Fruit fly (Drosophila melanogaster): Measurements from ENCODE around the gene CG42752.

Gene CG42752

DNA sequence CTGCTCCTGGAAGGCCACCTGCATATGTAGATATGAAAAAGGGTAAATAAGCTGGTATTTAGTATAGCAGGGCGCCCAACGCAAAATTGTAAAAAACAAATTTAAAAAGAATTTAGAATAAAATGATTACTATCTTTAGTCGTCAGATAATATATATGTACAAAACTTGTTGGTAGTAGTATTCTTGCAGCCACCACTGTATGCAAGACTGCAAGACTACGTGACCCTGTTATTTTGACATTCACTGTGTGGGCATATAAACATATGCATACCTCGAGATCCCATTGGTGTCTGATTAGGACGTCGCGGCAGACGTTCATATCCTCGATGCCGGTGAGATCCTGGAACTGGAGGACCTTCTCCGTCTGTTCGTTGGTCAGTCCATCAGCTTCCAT is 32.1 kb downstream of the CG42752 start (continued):
- no peak for TF ChIP-seq YL-1 (GFP tag; optimal IDR thresholded peaks at IDR 0.05)
- peak; percentile 37 for TF ChIP-seq pho (GFP tag; optimal IDR thresholded peaks at IDR 0.05)
- TF ChIP-seq B-H1 (GFP tag; IDR thresholded peaks at IDR 0.05): no peak; the same call in 2 of the 3 replicates
- TF ChIP-seq CG32532 (GFP tag; IDR thresholded peaks at IDR 0.05): peak; percentile 67
- 0 out of 3 replicates have a peak, but pooled peaks have one; percentile 10 for TF ChIP-seq CG11456 (GFP tag; IDR thresholded peaks at IDR 0.05)
- peak; percentile 20 for TF ChIP-seq CG2678 (tag; optimal IDR thresholded peaks at IDR 0.05)
- no peak for TF ChIP-seq psq (GFP tag; optimal IDR thresholded peaks at IDR 0.05)
- TF ChIP-seq CG34422 (GFP tag; IDR thresholded peaks at IDR 0.05): no peak; the same call in 2 of the 3 replicates
- TF ChIP-seq her (GFP tag; optimal IDR thresholded peaks at IDR 0.05): no peak
- TF ChIP-seq wdn (GFP tag; IDR thresholded peaks at IDR 0.05): no peak
- no peak for TF ChIP-seq pnt (GFP tag; optimal IDR thresholded peaks at IDR 0.05)
- TF ChIP-seq pan (optimal IDR thresholded peaks at IDR 0.05): no peak
- TF ChIP-seq pan (GFP tag; optimal IDR thresholded peaks at IDR 0.05 in 1 of 2, IDR thresholded peaks at IDR 0.05 in 1 of 2): peak in 1 of 2 experiments; percentile 41
- TF ChIP-seq klu (GFP tag; IDR thresholded peaks at IDR 0.05): no peak
- no peak for TF ChIP-seq CG6689 (GFP tag; IDR thresholded peaks at IDR 0.05)
- peak; percentile 4 for TF ChIP-seq HLH54F (GFP tag; optimal IDR thresholded peaks at IDR 0.05)
- TF ChIP-seq tup (GFP tag; optimal IDR thresholded peaks at IDR 0.05): no peak
- no peak for TF ChIP-seq cad (GFP tag; optimal IDR thresholded peaks at IDR 0.05)
- peak; percentile 3 for TF ChIP-seq Antp (GFP tag; optimal IDR thresholded peaks at IDR 0.05)
- TF ChIP-seq MESR4 (GFP tag; optimal IDR thresholded peaks at IDR 0.05): no peak
- TF ChIP-seq Aef1 (GFP tag; IDR thresholded peaks at IDR 0.05): peak; percentile 36; the same call in 1 of the 3 replicates
- peak; percentile 8 for TF ChIP-seq grau (tag; optimal IDR thresholded peaks at IDR 0.05)
- peak; percentile 53 for TF ChIP-seq cwo (GFP tag; optimal IDR thresholded peaks at IDR 0.05)
- TF ChIP-seq gce (GFP tag; IDR thresholded peaks at IDR 0.05): no peak
- no peak for TF ChIP-seq fd96Cb (tag; optimal IDR thresholded peaks at IDR 0.05)
- TF ChIP-seq Meics (GFP tag; optimal IDR thresholded peaks at IDR 0.05): peak; percentile 17
- peak; percentile 20 for TF ChIP-seq Fer1 (GFP tag; optimal IDR thresholded peaks at IDR 0.05)
- TF ChIP-seq CG2120 (GFP tag; optimal IDR thresholded peaks at IDR 0.05): peak; percentile 70
- TF ChIP-seq HmgZ (tag; optimal IDR thresholded peaks at IDR 0.05): no peak
- TF ChIP-seq ci (GFP tag; IDR thresholded peaks at IDR 0.05): peak; percentile 50; the same call in 2 of the 3 replicates
- peak; percentile 15 for TF ChIP-seq CG1647 (GFP tag; optimal IDR thresholded peaks at IDR 0.05)
- TF ChIP-seq sr (GFP tag; IDR thresholded peaks at IDR 0.05): no peak
- TF ChIP-seq CG12769 (tag; optimal IDR thresholded peaks at IDR 0.05): peak; percentile 43
- peak; percentile 25 for TF ChIP-seq crc (GFP tag; optimal IDR thresholded peaks at IDR 0.05)
- TF ChIP-seq MTF-1 (GFP tag; optimal IDR thresholded peaks at IDR 0.05; ENCODE audit: borderline replicate concordance): no peak
- TF ChIP-seq abd-A (tag; optimal IDR thresholded peaks at IDR 0.05): no peak
- TF ChIP-seq NfI (GFP tag; optimal IDR thresholded peaks at IDR 0.05): peak; percentile 18
- TF ChIP-seq maf-S (GFP tag; optimal IDR thresholded peaks at IDR 0.05): no peak
- TF ChIP-seq CG16863 (GFP tag; optimal IDR thresholded peaks at IDR 0.05): peak; percentile 20
- TF ChIP-seq CG17328 (GFP tag; IDR thresholded peaks at IDR 0.05): peak; percentile 48; the same call in 1 of the 2 replicates
- TF ChIP-seq Nf-YC (tag; optimal IDR thresholded peaks at IDR 0.05): no peak
- no peak for TF ChIP-seq btn (GFP tag; optimal IDR thresholded peaks at IDR 0.05)
- no peak for TF ChIP-seq Tbp (GFP tag; optimal IDR thresholded peaks at IDR 0.05)
- TF ChIP-seq Dad (GFP tag; optimal IDR thresholded peaks at IDR 0.05): no peak
- TF ChIP-seq CG12104 (GFP tag; optimal IDR thresholded peaks at IDR 0.05): no peak
- no peak for TF ChIP-seq Ets65A (GFP tag)
- peak; percentile 13 for TF ChIP-seq lab (GFP tag; optimal IDR thresholded peaks at IDR 0.05)
- no peak for TF ChIP-seq kay (GFP tag; optimal IDR thresholded peaks at IDR 0.05)
- TF ChIP-seq CG6813 (GFP tag; optimal IDR thresholded peaks at IDR 0.05): no peak
- TF ChIP-seq tll (GFP tag; optimal IDR thresholded peaks at IDR 0.05): no peak
- TF ChIP-seq Fer2 (tag; optimal IDR thresholded peaks at IDR 0.05): no peak
- TF ChIP-seq HLH3B (GFP tag; IDR thresholded peaks at IDR 0.05): no peak; the same call in 1 of the 2 replicates

All from whole organism, embryonic.